Worm (Caenorhabditis elegans): Measurements from ENCODE around the gene C49H3.6.

DNA sequence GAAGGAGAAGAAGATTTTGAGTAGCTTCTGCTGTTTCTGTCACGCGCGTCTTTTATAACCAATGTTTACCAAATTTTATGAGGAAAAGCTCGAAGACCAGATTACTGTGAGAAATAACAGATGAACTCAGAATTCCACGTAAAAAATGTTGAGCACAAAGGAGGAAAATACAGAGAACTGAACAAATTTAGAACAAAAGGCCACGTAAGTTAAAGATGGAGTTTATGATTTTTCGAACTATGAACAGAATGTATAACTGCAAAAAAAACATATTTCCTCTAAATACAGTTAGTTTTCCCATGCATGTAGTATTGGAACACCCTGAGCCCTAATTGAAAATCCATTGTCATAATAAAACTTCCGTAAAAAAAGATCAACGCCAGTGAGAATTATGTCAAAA lies 37.4 kb downstream of the C49H3.6 start, which contains the start of gene exc-9:
- TF ChIP-seq nhr-77 (tag; optimal IDR thresholded peaks at IDR 0.05) (no peak), nhr-25 (tag; optimal IDR thresholded peaks at IDR 0.05) (no peak), egl-27 (tag; optimal IDR thresholded peaks at IDR 0.05) (no peak), R02D3.7 (tag; optimal IDR thresholded peaks at IDR 0.05) (no peak), lin-15B (tag; optimal IDR thresholded peaks at IDR 0.05) (no peak), eor-1 (tag; optimal IDR thresholded peaks at IDR 0.05) (no peak), unc-62 (GFP tag; optimal IDR thresholded peaks at IDR 0.05) (no peak), ztf-4 (tag; optimal IDR thresholded peaks at IDR 0.05) (no peak), elt-3 (tag; optimal IDR thresholded peaks at IDR 0.05) (no peak), fkh-10 (GFP tag; optimal IDR thresholded peaks at IDR 0.05) (no peak), ceh-16 (tag; optimal IDR thresholded peaks at IDR 0.05) (no peak), tbx-2 (tag; optimal IDR thresholded peaks at IDR 0.05) (no peak)
